Fruit fly (Drosophila melanogaster): Measurements from ENCODE around the gene CG42327.

dm6 chr3R:11637586-11637985 lies 18.4 kb upstream of the CG42327 start:
- TF ChIP-seq jumu (GFP tag; optimal IDR thresholded peaks at IDR 0.05) = no peak
- TF ChIP-seq br (optimal IDR thresholded peaks at IDR 0.05) = no peak
- no peak for TF ChIP-seq eyg (GFP tag; optimal IDR thresholded peaks at IDR 0.05)
